Fruit fly (Drosophila melanogaster): ENCODE data around the gene Bx42.

Gene Bx42

DNA sequence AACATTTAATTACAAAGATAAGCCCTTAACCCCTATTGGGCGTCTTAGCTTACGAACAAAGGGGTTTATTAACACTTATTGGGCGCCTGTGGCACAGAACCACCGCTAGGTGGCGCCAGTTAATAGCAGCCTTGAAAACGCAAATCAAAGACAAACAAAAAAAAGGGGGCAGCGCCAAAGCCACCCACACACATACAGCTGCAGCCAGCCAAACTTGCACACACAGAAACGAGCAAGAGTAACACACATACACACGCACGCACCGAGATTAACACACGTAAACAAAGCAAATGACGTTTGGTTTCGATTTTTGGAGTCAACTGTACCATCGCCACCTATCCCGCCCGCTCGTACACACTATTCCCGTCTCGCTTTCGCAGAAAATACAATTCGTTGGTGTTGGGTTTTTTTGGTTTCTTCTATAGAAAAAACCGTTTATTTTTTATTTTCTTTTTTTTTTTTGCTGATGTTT, 45.8 kb upstream of the Bx42 start:
- TF ChIP-seq Abd-B (GFP tag; optimal IDR thresholded peaks at IDR 0.05) (no peak), brk (GFP tag; optimal IDR thresholded peaks at IDR 0.05) (no peak), fru (GFP tag; optimal IDR thresholded peaks at IDR 0.05) (peak; percentile 65), Jra (GFP tag; optimal IDR thresholded peaks at IDR 0.05) (peak; percentile 47), Rel (GFP tag; optimal IDR thresholded peaks at IDR 0.05) (peak; percentile 42), Rel (tag; optimal IDR thresholded peaks at IDR 0.05) (peak; percentile 69), ey (GFP tag; optimal IDR thresholded peaks at IDR 0.05) (peak; percentile 9), HLH106 (tag; optimal IDR thresholded peaks at IDR 0.05) (peak; percentile 42), Hr83 (GFP tag; optimal IDR thresholded peaks at IDR 0.05; ENCODE audit: poor library complexity, severe bottlenecking) (peak; percentile 84), jim (GFP tag; optimal IDR thresholded peaks at IDR 0.05) (peak; percentile 88), Dif (GFP tag; optimal IDR thresholded peaks at IDR 0.05; ENCODE audit: partially characterized antibody) (no peak), N (GFP tag; optimal IDR thresholded peaks at IDR 0.05) (peak; percentile 65), dl (GFP tag; optimal IDR thresholded peaks at IDR 0.05; ENCODE audit: insufficient read depth in 1 of 2, partially characterized antibody in 2 of 2) (peak in 1 of 2 experiments; percentile 41), Hnf4 (GFP tag; optimal IDR thresholded peaks at IDR 0.05) (no peak), h (GFP tag; optimal IDR thresholded peaks at IDR 0.05) (peak; percentile 61), woc (GFP tag; optimal IDR thresholded peaks at IDR 0.05) (peak; percentile 48), dmrt93B (GFP tag; optimal IDR thresholded peaks at IDR 0.05) (no peak), Myc (optimal IDR thresholded peaks at IDR 0.05) (no peak), lola (GFP tag; optimal IDR thresholded peaks at IDR 0.05) (no peak), rgr (GFP tag; optimal IDR thresholded peaks at IDR 0.05) (peak; percentile 52), sage (GFP tag; optimal IDR thresholded peaks at IDR 0.05) (no peak), foxo (GFP tag; optimal IDR thresholded peaks at IDR 0.05) (peak in 1 of 2 experiments; percentile 54), OdsH (GFP tag; optimal IDR thresholded peaks at IDR 0.05) (no peak), Vsx2 (GFP tag; optimal IDR thresholded peaks at IDR 0.05; ENCODE audit: partially characterized antibody) (no peak), Sp1 (GFP tag; optimal IDR thresholded peaks at IDR 0.05) (peak; percentile 51), GATAd (GFP tag; optimal IDR thresholded peaks at IDR 0.05) (no peak), sv (GFP tag; optimal IDR thresholded peaks at IDR 0.05) (peak; percentile 24), psq (GFP tag; optimal IDR thresholded peaks at IDR 0.05) (peak; percentile 41)

DNA sequence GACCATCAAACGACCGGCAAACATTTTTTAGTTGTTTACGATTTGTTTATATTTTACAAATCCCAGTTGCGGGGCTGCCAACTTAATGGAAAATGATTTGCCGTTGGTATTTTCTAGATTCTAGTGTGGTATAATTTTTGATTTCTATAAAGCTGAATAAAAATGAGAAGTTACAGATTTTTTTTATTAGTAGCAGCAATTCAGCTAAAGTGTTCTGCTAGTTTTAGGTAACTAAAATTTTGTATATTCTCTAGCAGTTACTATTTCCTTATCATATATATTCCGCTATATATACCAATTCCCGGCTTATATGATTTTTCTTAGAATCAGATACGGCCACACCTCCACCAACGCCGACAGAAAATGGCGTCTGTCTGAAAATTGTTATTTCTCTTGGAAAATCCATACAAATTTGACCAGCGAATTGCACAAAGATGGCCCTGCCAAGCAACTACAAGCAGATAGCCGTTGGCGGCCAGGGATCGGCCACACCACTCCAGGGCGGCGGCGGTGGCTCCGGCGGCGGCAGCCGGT, 42.7 kb upstream of the Bx42 start, which contains the start of the genes fh and Bap111:
fh (minus strand) TSS at position 83 of the 534 bp plus-strand sequence.
Bap111 (plus strand) TSS at position 321 of the 534 bp plus-strand sequence.
- TF ChIP-seq h (GFP tag; optimal IDR thresholded peaks at IDR 0.05) (peak; percentile 6), Hr78 (GFP tag; optimal IDR thresholded peaks at IDR 0.05) (no peak), Myc (optimal IDR thresholded peaks at IDR 0.05) (peak; percentile 13), Dfd (GFP tag; optimal IDR thresholded peaks at IDR 0.05) (peak; percentile 48)

DNA sequence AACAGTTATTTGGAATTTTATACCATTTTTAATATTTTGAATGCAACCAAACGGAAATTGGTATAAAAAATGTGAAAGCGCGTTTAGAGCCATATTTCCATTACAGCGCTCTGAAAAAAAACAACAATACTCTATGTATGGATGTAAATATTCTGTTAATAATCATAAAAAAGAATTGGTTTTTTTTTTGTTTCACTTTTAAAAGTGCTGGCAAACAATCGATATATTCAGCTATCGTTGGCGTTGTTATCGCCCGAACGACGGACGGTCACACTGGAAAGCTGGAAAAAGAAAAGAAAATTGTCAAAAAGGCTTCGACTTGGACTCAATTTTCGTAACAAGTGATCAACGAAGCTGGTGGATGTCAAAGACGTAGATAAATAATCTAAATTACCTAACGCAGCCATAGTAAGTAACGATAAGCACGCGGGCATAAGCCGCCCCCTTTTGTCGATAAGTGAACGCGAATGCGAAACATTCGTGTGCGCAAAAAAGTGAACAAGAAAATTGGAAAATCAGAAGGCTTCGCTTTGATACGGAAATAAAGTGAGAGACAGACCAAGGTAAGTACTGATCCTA, 35.9 kb upstream of the Bx42 start, which contains the start of gene CG7065:
CG7065 (plus strand) TSS at position 270 of the 579 bp plus-strand sequence.
- TF ChIP-seq CG32264 (GFP tag; optimal IDR thresholded peaks at IDR 0.05) (no peak), dmrt93B (GFP tag; optimal IDR thresholded peaks at IDR 0.05) (no peak), sage (GFP tag; optimal IDR thresholded peaks at IDR 0.05) (no peak), woc (GFP tag; optimal IDR thresholded peaks at IDR 0.05) (peak; percentile 12), fru (GFP tag; optimal IDR thresholded peaks at IDR 0.05) (no peak)

DNA sequence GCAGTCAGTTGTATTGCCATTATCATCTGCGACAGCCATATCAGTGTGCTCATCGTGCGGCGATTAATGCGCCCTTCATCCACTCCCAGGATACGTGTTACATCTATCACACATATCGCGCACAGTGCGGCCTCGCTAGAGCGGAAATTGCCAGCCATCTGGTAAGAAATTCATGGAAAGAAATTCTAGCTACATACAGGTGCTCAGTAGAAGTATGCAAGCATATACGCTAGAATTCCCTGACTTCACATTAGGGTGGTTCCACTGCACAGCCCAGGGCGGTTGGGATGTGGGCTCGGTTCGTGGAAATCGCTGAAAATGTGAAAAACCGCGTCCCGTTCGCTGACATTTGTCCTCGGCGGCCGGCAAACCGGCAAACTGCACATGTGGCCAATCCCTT, 34.8 kb upstream of the Bx42 start:
- TF ChIP-seq Hr83 (GFP tag; optimal IDR thresholded peaks at IDR 0.05; ENCODE audit: poor library complexity, severe bottlenecking) (no peak), brk (GFP tag; optimal IDR thresholded peaks at IDR 0.05) (no peak), woc (GFP tag; optimal IDR thresholded peaks at IDR 0.05) (no peak), HLH106 (tag; optimal IDR thresholded peaks at IDR 0.05) (peak; percentile 67), dl (GFP tag; optimal IDR thresholded peaks at IDR 0.05; ENCODE audit: insufficient read depth in 1 of 2, partially characterized antibody in 2 of 2) (no peak), fru (GFP tag; optimal IDR thresholded peaks at IDR 0.05) (peak; percentile 70), rgr (GFP tag; optimal IDR thresholded peaks at IDR 0.05) (peak; percentile 57), dmrt93B (GFP tag; optimal IDR thresholded peaks at IDR 0.05) (no peak), psq (GFP tag; optimal IDR thresholded peaks at IDR 0.05) (peak; percentile 17), foxo (GFP tag; optimal IDR thresholded peaks at IDR 0.05) (peak in 1 of 2 experiments; percentile 69), Hr78 (GFP tag; optimal IDR thresholded peaks at IDR 0.05) (no peak), dsf (GFP tag; optimal IDR thresholded peaks at IDR 0.05; ENCODE audit: borderline replicate concordance) (no peak), Vsx2 (GFP tag; optimal IDR thresholded peaks at IDR 0.05; ENCODE audit: partially characterized antibody) (no peak), tai (GFP tag; optimal IDR thresholded peaks at IDR 0.05) (no peak), sage (GFP tag; optimal IDR thresholded peaks at IDR 0.05) (no peak), GATAd (GFP tag; optimal IDR thresholded peaks at IDR 0.05) (no peak), pan (optimal IDR thresholded peaks at IDR 0.05) (no peak), Sp1 (GFP tag; optimal IDR thresholded peaks at IDR 0.05) (peak; percentile 68), br (GFP tag; optimal IDR thresholded peaks at IDR 0.05) (no peak), h (GFP tag; optimal IDR thresholded peaks at IDR 0.05) (peak; percentile 57), CG9705 (GFP tag; optimal IDR thresholded peaks at IDR 0.05) (peak; percentile 31), jim (GFP tag; optimal IDR thresholded peaks at IDR 0.05) (no peak), lola (GFP tag; optimal IDR thresholded peaks at IDR 0.05) (no peak), Abd-B (GFP tag; optimal IDR thresholded peaks at IDR 0.05) (no peak), N (GFP tag; optimal IDR thresholded peaks at IDR 0.05) (no peak), Dfd (GFP tag; optimal IDR thresholded peaks at IDR 0.05) (no peak), OdsH (GFP tag; optimal IDR thresholded peaks at IDR 0.05) (peak; percentile 33), sv (GFP tag; optimal IDR thresholded peaks at IDR 0.05) (peak; percentile 23), Hnf4 (GFP tag; optimal IDR thresholded peaks at IDR 0.05) (no peak), CG32264 (GFP tag; optimal IDR thresholded peaks at IDR 0.05) (peak; percentile 1), CrebA (GFP tag; optimal IDR thresholded peaks at IDR 0.05; ENCODE audit: borderline replicate concordance) (no peak), ey (GFP tag; optimal IDR thresholded peaks at IDR 0.05) (peak; percentile 59), Jra (GFP tag; optimal IDR thresholded peaks at IDR 0.05) (no peak)

Data from whole organism, wandering third instar larva.